Worm (Caenorhabditis elegans): Measurements from ENCODE around the gene nspc-16.

ce11 chrX:14476625-14477257 lies 46.6 kb upstream of the nspc-16 start:
- TF ChIP-seq blmp-1 (tag; optimal IDR thresholded peaks at IDR 0.05; ENCODE audit: insufficient read depth) (no peak), sma-3 (GFP tag; optimal IDR thresholded peaks at IDR 0.05) (peak; percentile 89), ama-1 (optimal IDR thresholded peaks at IDR 0.05) (no peak), lin-11 (tag; optimal IDR thresholded peaks at IDR 0.05) (no peak), alr-1 (tag; optimal IDR thresholded peaks at IDR 0.05) (no peak), nhr-237 (tag; optimal IDR thresholded peaks at IDR 0.05) (no peak), lsy-2 (tag; optimal IDR thresholded peaks at IDR 0.05) (peak in 1 of 2 experiments; percentile 31), aly-2 (tag; optimal IDR thresholded peaks at IDR 0.05) (no peak)
